Worm (Caenorhabditis elegans): ENCODE results near the gene C39B5.14.

DNA sequence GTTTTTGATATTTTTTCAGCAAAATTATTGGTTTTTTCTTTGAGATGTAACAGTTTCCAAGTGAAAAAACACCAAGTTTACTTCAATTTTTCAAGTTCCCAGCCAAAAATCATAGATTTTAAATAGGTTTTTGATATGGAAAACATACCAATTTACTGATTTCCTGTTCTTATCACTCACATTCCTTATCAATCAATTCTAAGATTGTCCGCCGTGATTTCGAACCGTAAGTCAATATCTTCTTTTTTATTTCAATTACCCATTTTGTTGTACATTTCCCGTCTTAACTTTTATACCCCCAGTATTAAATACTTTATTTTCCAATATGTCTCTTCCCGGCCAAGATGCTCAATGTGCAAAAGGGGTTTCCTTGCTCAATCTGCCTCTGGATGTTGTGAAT lies 13.3 kb downstream of the C39B5.14 start, which contains the start of gene fbxa-38:
- no peak for TF ChIP-seq ceh-82 (tag; optimal IDR thresholded peaks at IDR 0.05)
- no peak for TF ChIP-seq snpc-4 (tag; optimal IDR thresholded peaks at IDR 0.05)
- no peak for TF ChIP-seq nhr-12 (tag; optimal IDR thresholded peaks at IDR 0.05)
- no peak for TF ChIP-seq nhr-237 (tag; optimal IDR thresholded peaks at IDR 0.05)
- no peak for TF ChIP-seq ztf-11 (tag; optimal IDR thresholded peaks at IDR 0.05)
- TF ChIP-seq unc-62 (GFP tag; optimal IDR thresholded peaks at IDR 0.05), result no peak
- TF ChIP-seq egl-27 (tag; optimal IDR thresholded peaks at IDR 0.05), result no peak
- no peak for TF ChIP-seq nhr-28 (tag; optimal IDR thresholded peaks at IDR 0.05)
- no peak for TF ChIP-seq zag-1 (tag; optimal IDR thresholded peaks at IDR 0.05)
- no peak for TF ChIP-seq ceh-9 (tag; optimal IDR thresholded peaks at IDR 0.05)
- no peak for TF ChIP-seq pha-4 (tag; optimal IDR thresholded peaks at IDR 0.05)
